Worm (Caenorhabditis elegans) whole organism, young adult: ENCODE measurements around the gene cpt-4.

Experiments used
- ceh-40 ChIP-seq: fragments of 200-800 bp; sonication (Bioruptor generic); IDR thresholded peaks from 2 replicates; pipeline ENCODE4 v1.3.6; 2022; ENCODE audit warnings: missing genetic modification characterization, missing compliant biosample characterization
- dpl-1 ChIP-seq: fragments of 150-350 bp; optimal IDR thresholded peaks from 2 replicates; lab custom pipeline; 2014; ENCODE audit warnings: missing biosample characterization, missing genetic modification reagents, missing genetic modification characterization
- mel-28 ChIP-seq: sonication (generic microtip); optimal IDR thresholded peaks from 2 replicates; lab custom pipeline; 2016; ENCODE audit warnings: borderline replicate concordance, mild to moderate bottlenecking, missing genetic modification characterization, missing compliant biosample characterization
- pha-4 ChIP-seq: fragments of 150-350 bp; sonication (generic microtip); optimal IDR thresholded peaks from 2 replicates; lab custom pipeline; 2014; ENCODE audit warnings: missing biosample characterization, missing genetic modification reagents, missing genetic modification characterization
- snpc-3.4 ChIP-seq: sonication (generic microtip); optimal IDR thresholded peaks from 2 replicates; lab custom pipeline; 2017; ENCODE audit warnings: missing genetic modification characterization, mild to moderate bottlenecking, missing compliant biosample characterization, antibody characterized with exemption, moderate library complexity, missing genotype, missing genetic modification reagents

ce11 chrV:5018810-5019274 is 8.7 kb downstream of the cpt-4 start, which contains the start of gene srr-4:
- no peak for TF ChIP-seq pha-4 (tag; lab: Kevin White, UChicago)
- no peak for TF ChIP-seq snpc-3.4
- no peak for TF ChIP-seq dpl-1 (GFP tag; lab: Kevin White, UChicago)
- no peak for TF ChIP-seq mel-28 (tag; lab: Kevin White, UChicago)
- TF ChIP-seq ceh-40 (GFP tag; lab: Robert Waterston, UW) = no peak
